Worm (Caenorhabditis elegans) whole organism, L2 larva: Measurements from ENCODE around the gene crn-7.

Source experiments
- C34F6.9 ChIP-seq: fragments of 150-350 bp; optimal IDR thresholded peaks from 2 replicates; lab custom pipeline; 2014; ENCODE audit warnings: missing biosample characterization, missing genetic modification characterization
- F13H6.1 ChIP-seq: sonication (generic microtip); optimal IDR thresholded peaks from 2 replicates; lab custom pipeline; 2016; ENCODE audit warnings: missing genetic modification characterization, missing compliant biosample characterization
- Y55F3AM.14 ChIP-seq: fragments of 200-800 bp; sonication (Bioruptor generic); optimal IDR thresholded peaks from 2 replicates; lab custom pipeline; 2018; ENCODE audit warnings: mild to moderate bottlenecking, missing genetic modification characterization, missing compliant biosample characterization
- alr-1 ChIP-seq: fragments of 150-350 bp; optimal IDR thresholded peaks from 2 replicates; lab custom pipeline; 2014; ENCODE audit warnings: missing biosample characterization, missing genetic modification characterization
- aly-2 ChIP-seq: fragments of 150-350 bp; optimal IDR thresholded peaks from 2 replicates; lab custom pipeline; 2014; ENCODE audit warnings: missing biosample characterization, missing genetic modification characterization
- ama-1 ChIP-seq: fragments of 150-350 bp; optimal IDR thresholded peaks from 2 replicates; lab custom pipeline; 2018; ENCODE audit warnings: inconsistent platforms
- blmp-1 ChIP-seq: sonication (generic microtip); optimal IDR thresholded peaks from 2 replicates; lab custom pipeline; 2017; ENCODE audit warnings: missing genetic modification characterization, mild to moderate bottlenecking, missing compliant biosample characterization, antibody characterized with exemption, moderate library complexity; ENCODE audit not compliant: insufficient read depth
- ceh-16 ChIP-seq: fragments of 150-350 bp; optimal IDR thresholded peaks from 2 replicates; lab custom pipeline; 2014; ENCODE audit warnings: missing biosample characterization, missing genetic modification characterization
- ceh-82 ChIP-seq: fragments of 150-350 bp; optimal IDR thresholded peaks from 2 replicates; lab custom pipeline; 2014; ENCODE audit warnings: missing biosample characterization, missing genetic modification characterization
- crh-2 ChIP-seq: sonication (generic microtip); optimal IDR thresholded peaks from 2 replicates; lab custom pipeline; 2017; ENCODE audit warnings: missing biosample characterization, missing genetic modification characterization
- dmd-4 ChIP-seq: sonication (generic microtip); optimal IDR thresholded peaks from 2 replicates; lab custom pipeline; 2017; ENCODE audit warnings: missing biosample characterization, missing genetic modification characterization
- egl-27 ChIP-seq: sonication (generic microtip); optimal IDR thresholded peaks from 3 replicates; lab custom pipeline; 2017; ENCODE audit warnings: missing biosample characterization, missing genetic modification reagents, missing genetic modification characterization
- elt-1 ChIP-seq: fragments of 150-350 bp; optimal IDR thresholded peaks from 2 replicates; lab custom pipeline; 2014; ENCODE audit warnings: missing biosample characterization, missing genetic modification characterization
- elt-3 ChIP-seq: sonication (generic microtip); optimal IDR thresholded peaks from 2 replicates; lab custom pipeline; 2017; ENCODE audit warnings: missing biosample characterization, missing genetic modification characterization
- fos-1 ChIP-seq: fragments of 150-350 bp; optimal IDR thresholded peaks from 2 replicates; lab custom pipeline; 2014; ENCODE audit warnings: missing biosample characterization, missing genetic modification characterization
- gmeb-1 ChIP-seq: fragments of 150-350 bp; optimal IDR thresholded peaks from 2 replicates; lab custom pipeline; 2014; ENCODE audit warnings: missing biosample characterization, missing genetic modification characterization
- lin-11 ChIP-seq: fragments of 150-350 bp; sonication (generic microtip); optimal IDR thresholded peaks from 2 replicates; lab custom pipeline; 2014; ENCODE audit warnings: missing biosample characterization, missing genetic modification characterization, inconsistent platforms, mixed read lengths
- lin-13 ChIP-seq: fragments of 150-350 bp; optimal IDR thresholded peaks from 2 replicates; lab custom pipeline; 2014; ENCODE audit warnings: missing biosample characterization, missing genetic modification reagents, missing genetic modification characterization
- lin-39 ChIP-seq: fragments of 150-350 bp; optimal IDR thresholded peaks from 2 replicates; lab custom pipeline; 2014; ENCODE audit warnings: missing biosample characterization, missing genetic modification reagents, missing genetic modification characterization
- lsy-2 ChIP-seq, 2 experiments: fragments of 150-350 bp in 1 of 2; sonication (generic microtip) in 1 of 2; optimal IDR thresholded peaks; 2 replicates each; lab custom pipeline; 2014 to 2017; ENCODE audit warnings: missing biosample characterization in 2 of 2, missing genetic modification characterization in 2 of 2
- mab-5 ChIP-seq: fragments of 150-350 bp; optimal IDR thresholded peaks from 2 replicates; lab custom pipeline; 2014; ENCODE audit warnings: missing biosample characterization, missing genetic modification characterization
- mbf-1 ChIP-seq: sonication (generic microtip); optimal IDR thresholded peaks from 2 replicates; lab custom pipeline; 2017; ENCODE audit warnings: missing biosample characterization, missing genetic modification characterization
- mdl-1 ChIP-seq, 2 experiments: fragments of 150-350 bp in 1 of 2; sonication (generic microtip) in 1 of 2; optimal IDR thresholded peaks; 2 replicates each; lab custom pipeline; 2017; ENCODE audit warnings: missing biosample characterization in 2 of 2, missing genetic modification characterization in 2 of 2
- nhr-10 ChIP-seq: sonication (generic microtip); optimal IDR thresholded peaks from 2 replicates; lab custom pipeline; 2017; ENCODE audit warnings: missing biosample characterization, missing genetic modification characterization
- nhr-11 ChIP-seq: fragments of 150-350 bp; optimal IDR thresholded peaks from 2 replicates; lab custom pipeline; 2014; ENCODE audit warnings: missing biosample characterization, missing genetic modification characterization
- nhr-129 ChIP-seq: fragments of 150-350 bp; optimal IDR thresholded peaks from 2 replicates; lab custom pipeline; 2014; ENCODE audit warnings: missing biosample characterization, missing genetic modification characterization
- nhr-21 ChIP-seq: fragments of 150-350 bp; optimal IDR thresholded peaks from 2 replicates; lab custom pipeline; 2014; ENCODE audit warnings: missing biosample characterization, missing genetic modification characterization
- nhr-23 ChIP-seq: fragments of 150-350 bp; optimal IDR thresholded peaks from 2 replicates; lab custom pipeline; 2014; ENCODE audit warnings: missing biosample characterization, missing genetic modification reagents, missing genetic modification characterization
- nhr-25 ChIP-seq: fragments of 150-350 bp; sonication (generic microtip); optimal IDR thresholded peaks from 3 replicates; lab custom pipeline; 2014; ENCODE audit warnings: missing biosample characterization, missing genetic modification characterization
- nhr-6 ChIP-seq: fragments of 150-350 bp; optimal IDR thresholded peaks from 2 replicates; lab custom pipeline; 2014; ENCODE audit warnings: missing biosample characterization, missing genetic modification characterization
- peb-1 ChIP-seq: fragments of 150-350 bp; optimal IDR thresholded peaks from 2 replicates; lab custom pipeline; 2014; ENCODE audit warnings: missing biosample characterization, missing genetic modification characterization
- sem-4 ChIP-seq: fragments of 150-350 bp; optimal IDR thresholded peaks from 2 replicates; lab custom pipeline; 2014; ENCODE audit warnings: missing biosample characterization, missing genetic modification reagents, missing genetic modification characterization
- skn-1 ChIP-seq: sonication (generic microtip); optimal IDR thresholded peaks from 2 replicates; lab custom pipeline; 2017; ENCODE audit warnings: missing biosample characterization, missing genetic modification characterization
- sma-3 ChIP-seq: sonication (generic microtip); optimal IDR thresholded peaks from 2 replicates; lab custom pipeline; 2016; ENCODE audit warnings: missing genetic modification reagents, missing genetic modification characterization, missing compliant biosample characterization
- sma-9 ChIP-seq, 2 experiments: fragments of 150-350 bp in 1 of 2; sonication (generic microtip) in 1 of 2; optimal IDR thresholded peaks; 2 replicates each; lab custom pipeline; 2014 to 2016; ENCODE audit warnings: missing genetic modification characterization in 2 of 2, mild to moderate bottlenecking in 1 of 2, missing biosample characterization in 1 of 2, missing compliant biosample characterization in 1 of 2, missing genetic modification reagents in 1 of 2, moderate library complexity in 1 of 2
- snpc-4 ChIP-seq: fragments of 150-350 bp; optimal IDR thresholded peaks from 2 replicates; lab custom pipeline; 2014; ENCODE audit warnings: missing biosample characterization, missing genetic modification characterization
- unc-55 ChIP-seq: fragments of 150-350 bp; sonication (generic microtip); optimal IDR thresholded peaks from 3 replicates; lab custom pipeline; 2014; ENCODE audit warnings: missing biosample characterization, missing genetic modification reagents, missing genetic modification characterization
- zag-1 ChIP-seq: fragments of 150-350 bp; optimal IDR thresholded peaks from 2 replicates; lab custom pipeline; 2014; ENCODE audit warnings: missing biosample characterization, missing genetic modification characterization
- ztf-1 ChIP-seq: fragments of 200-800 bp; sonication (Bioruptor generic); conservative IDR thresholded peaks from 2 replicates; pipeline ENCODE4 v1.3.6; 2022; ENCODE audit warnings: missing genetic modification characterization, missing compliant biosample characterization
- ztf-11 ChIP-seq: sonication (generic microtip); optimal IDR thresholded peaks from 2 replicates; lab custom pipeline; 2017; ENCODE audit warnings: missing biosample characterization, missing genetic modification characterization
- ztf-4 ChIP-seq: fragments of 150-350 bp; optimal IDR thresholded peaks from 2 replicates; lab custom pipeline; 2014; ENCODE audit warnings: missing biosample characterization, missing genetic modification characterization

Gene crn-7

ce11 chrIII:8268296-8268695, at the start of gene crn-7, which contains the start of gene F09G8.7:
TSS of gene crn-7 (plus strand) at chrIII:8268531.
TSS of gene F09G8.7 (minus strand) at chrIII:8268355.
- TF ChIP-seq C34F6.9 (tag; lab: Kevin White, UChicago) (peak; percentile 64), egl-27 (tag; lab: Kevin White, UChicago) (no peak), fos-1 (tag; lab: Kevin White, UChicago) (peak; percentile 20), lsy-2 (tag; optimal IDR thresholded peaks at IDR 0.05; lab: Kevin White, UChicago) (peak in 1 of 2 experiments; percentile 47), unc-55 (GFP tag; lab: Kevin White, UChicago) (peak; percentile 8), sma-3 (GFP tag; lab: Kevin White, UChicago) (no peak), nhr-129 (tag; lab: Kevin White, UChicago) (peak; percentile 51), nhr-23 (tag; lab: Kevin White, UChicago) (no peak)

ce11 chrIII:8220081-8220480, 48.2 kb upstream of the crn-7 start:
- TF ChIP-seq dmd-4 (tag; lab: Kevin White, UChicago) (no peak), unc-55 (GFP tag; lab: Kevin White, UChicago) (no peak), egl-27 (tag; lab: Kevin White, UChicago) (no peak), elt-1 (tag; lab: Kevin White, UChicago) (no peak), nhr-10 (tag; lab: Kevin White, UChicago) (no peak), nhr-11 (no peak), ceh-82 (no peak), snpc-4 (tag; lab: Kevin White, UChicago) (no peak), lin-39 (no peak)

- TF ChIP-seq ceh-82 (no peak), lsy-2 (tag; optimal IDR thresholded peaks at IDR 0.05; lab: Kevin White, UChicago) (peak in 1 of 2 experiments; percentile 32), unc-55 (GFP tag; lab: Kevin White, UChicago) (peak; percentile 32)
These were observed 43.6 kb upstream of the crn-7 start, which contains the start of gene mob-4 for ce11 chrIII:8224769-8225168. TSS of gene mob-4 (plus strand) at chrIII:8225097.

DNA sequence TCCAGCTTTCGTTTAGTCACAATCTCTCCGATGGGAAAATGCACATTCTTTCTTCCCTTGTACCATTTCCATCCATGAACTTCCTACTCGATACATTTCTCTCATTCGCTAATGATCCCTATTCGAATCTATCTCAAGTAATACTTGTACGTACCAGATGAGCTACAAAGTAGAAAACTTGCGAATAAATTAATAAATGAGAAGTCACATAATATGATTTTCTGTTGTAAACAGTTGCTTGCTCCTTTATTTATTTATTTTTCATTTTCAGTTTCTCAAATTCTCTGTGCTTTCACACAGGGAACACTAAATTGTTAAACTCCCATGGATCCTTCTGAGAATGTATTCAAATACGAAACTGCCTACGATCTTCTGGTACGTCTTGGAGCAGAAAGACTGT, 42.2 kb upstream of the crn-7 start, which contains the start of gene rfs-1:
Gene rfs-1 (plus strand): TSS at position 301 of the 400 bp plus-strand sequence.
- TF ChIP-seq sem-4 (tag; lab: Kevin White, UChicago) (no peak), nhr-21 (tag; lab: Kevin White, UChicago) (no peak), ztf-11 (no peak), lin-13 (GFP tag; lab: Kevin White, UChicago) (no peak), peb-1 (no peak), lin-39 (no peak), skn-1 (tag; lab: Kevin White, UChicago) (no peak)

- TF ChIP-seq C34F6.9 (tag; lab: Kevin White, UChicago) (peak; percentile 96), ama-1 (no peak), mbf-1 (tag; lab: Kevin White, UChicago) (no peak), sem-4 (tag; lab: Kevin White, UChicago) (peak; percentile 88), aly-2 (tag; lab: Kevin White, UChicago) (no peak), mab-5 (peak; percentile 57), nhr-21 (tag; lab: Kevin White, UChicago) (peak; percentile 66), ceh-82 (no peak), nhr-25 (tag; lab: Kevin White, UChicago) (peak; percentile 54), fos-1 (tag; lab: Kevin White, UChicago) (peak; percentile 70), zag-1 (tag; lab: Kevin White, UChicago) (peak; percentile 66), lsy-2 (tag; optimal IDR thresholded peaks at IDR 0.05; lab: Kevin White, UChicago) (peak in 1 of 2 experiments; percentile 88), Y55F3AM.14 (peak; percentile 71), elt-3 (tag; lab: Kevin White, UChicago) (no peak), unc-55 (GFP tag; lab: Kevin White, UChicago) (peak; percentile 76), snpc-4 (tag; lab: Kevin White, UChicago) (peak; percentile 64), gmeb-1 (tag; lab: Kevin White, UChicago) (peak; percentile 44), lin-13 (GFP tag; lab: Kevin White, UChicago) (peak; percentile 51), blmp-1 (tag; lab: Kevin White, UChicago) (no peak), sma-9 (GFP tag; optimal IDR thresholded peaks at IDR 0.05; lab: Kevin White, UChicago) (peak; percentile 86), sma-9 (tag; optimal IDR thresholded peaks at IDR 0.05; lab: Kevin White, UChicago) (no peak), ztf-4 (peak; percentile 38), sma-3 (GFP tag; lab: Kevin White, UChicago) (peak; percentile 53), ztf-1 (GFP tag; lab: Robert Waterston, UW) (no peak), alr-1 (tag; lab: Kevin White, UChicago) (no peak), egl-27 (tag; lab: Kevin White, UChicago) (peak; percentile 30), mdl-1 (tag; optimal IDR thresholded peaks at IDR 0.05; lab: Kevin White, UChicago) (peak; percentile 78 to 92), dmd-4 (tag; lab: Kevin White, UChicago) (no peak), elt-1 (tag; lab: Kevin White, UChicago) (no peak), nhr-23 (tag; lab: Kevin White, UChicago) (no peak), crh-2 (tag; lab: Kevin White, UChicago) (peak; percentile 75), nhr-6 (peak; percentile 18), lin-11 (peak; percentile 92), ceh-16 (tag; lab: Kevin White, UChicago) (no peak), nhr-129 (tag; lab: Kevin White, UChicago) (peak; percentile 91), F13H6.1 (tag; lab: Kevin White, UChicago) (peak; percentile 87)
These were observed 40.8 kb upstream of the crn-7 start, which contains the start of gene fbxl-1 for ce11 chrIII:8227511-8227910. TSS of gene fbxl-1 (plus strand) at chrIII:8227830.
